Worm (Caenorhabditis elegans) whole organism, young adult: ENCODE results near the gene C36A4.10.

ENCODE experiments used
- cebp-1 ChIP-seq, 2 experiments: fragments of 200-800 bp in 1 of 2; sonication (Bioruptor generic) in 1 of 2; sonication (generic microtip) in 1 of 2; IDR thresholded peaks in 1 of 2; optimal IDR thresholded peaks in 1 of 2; 2 replicates each; pipeline versions ENCODE4 v1.3.6 to Lab custom; 2017 to 2022; ENCODE audit warnings: missing compliant biosample characterization in 2 of 2, missing genetic modification characterization in 2 of 2, mild to moderate bottlenecking in 1 of 2, missing genetic modification reagents in 1 of 2, moderate library complexity in 1 of 2
- ztf-18 ChIP-seq: sonication (generic microtip); optimal IDR thresholded peaks from 2 replicates; lab custom pipeline; 2016; ENCODE audit warnings: missing genotype, mild to moderate bottlenecking, missing genetic modification characterization, missing compliant biosample characterization

The C36A4.10 gene

DNA sequence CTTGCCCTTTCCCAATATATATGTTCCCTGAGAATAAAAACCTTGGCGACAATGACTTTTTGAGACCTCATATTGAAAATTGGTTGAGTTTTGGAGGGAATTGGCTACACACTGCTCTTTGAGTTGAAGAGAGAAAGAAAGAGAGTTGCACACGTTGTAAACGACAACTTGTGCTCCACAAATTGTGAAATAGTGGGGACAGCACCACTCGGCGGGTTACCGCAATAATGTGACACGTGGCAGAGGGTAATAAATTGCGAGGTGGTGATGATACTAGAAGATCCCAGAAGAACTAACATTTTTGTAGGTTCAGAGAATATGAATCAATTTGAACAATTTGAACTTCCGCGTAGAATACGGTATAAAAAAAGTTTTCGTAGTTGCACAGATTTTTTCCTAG is 49.5 kb downstream of the C36A4.10 start:
- TF ChIP-seq cebp-1 (GFP tag; IDR thresholded peaks at IDR 0.05; lab: Robert Waterston, UW) (0 out of 2 replicates have a peak, but pooled peaks have one; percentile 13), cebp-1 (tag; optimal IDR thresholded peaks at IDR 0.05; lab: Kevin White, UChicago) (peak; percentile 59), ztf-18 (tag; lab: Kevin White, UChicago) (no peak)
